Worm (Caenorhabditis elegans): Measurements from ENCODE around the gene C38H2.3.

Gene C38H2.3

ce11 chrIII:10407198-10407663 is 20.9 kb upstream of the C38H2.3 start, which contains the start of gene hat-1 (continued):
- TF ChIP-seq lin-35 (GFP tag; optimal IDR thresholded peaks at IDR 0.05) = peak; percentile 93 to 94
- TF ChIP-seq sptf-1 (tag; optimal IDR thresholded peaks at IDR 0.05) = no peak
- peak; percentile 95 for TF ChIP-seq lin-13 (GFP tag; optimal IDR thresholded peaks at IDR 0.05)
- peak; percentile 60 for TF ChIP-seq ceh-90 (tag; optimal IDR thresholded peaks at IDR 0.05)
- no peak for TF ChIP-seq nhr-76 (tag; optimal IDR thresholded peaks at IDR 0.05)
- peak; percentile 96 for TF ChIP-seq nhr-90 (tag; optimal IDR thresholded peaks at IDR 0.05; ENCODE audit: poor library complexity)
- TF ChIP-seq ets-5 (GFP tag; IDR thresholded peaks at IDR 0.05) = no peak
- TF ChIP-seq blmp-1 (tag; optimal IDR thresholded peaks at IDR 0.05) = peak; percentile 82
- no peak for TF ChIP-seq unc-62 (GFP tag; optimal IDR thresholded peaks at IDR 0.05)
- peak; percentile 83 for TF ChIP-seq nhr-237 (tag; optimal IDR thresholded peaks at IDR 0.05)
- TF ChIP-seq dsc-1 (tag; optimal IDR thresholded peaks at IDR 0.05) = peak; percentile 96
- TF ChIP-seq sox-4 (tag; optimal IDR thresholded peaks at IDR 0.05) = peak; percentile 83
- TF ChIP-seq pax-3 (tag; optimal IDR thresholded peaks at IDR 0.05) = peak; percentile 94
- TF ChIP-seq efl-3 (GFP tag; optimal IDR thresholded peaks at IDR 0.05) = peak; percentile 54
- peak; percentile 91 for TF ChIP-seq nhr-11 (tag; optimal IDR thresholded peaks at IDR 0.05)
- TF ChIP-seq nhr-71 (tag; optimal IDR thresholded peaks at IDR 0.05) = peak; percentile 98
- TF ChIP-seq xbp-1 (tag; optimal IDR thresholded peaks at IDR 0.05) = peak; percentile 97
- peak; percentile 90 for TF ChIP-seq ztf-4 (tag; optimal IDR thresholded peaks at IDR 0.05)
- peak; percentile 86 for TF ChIP-seq aha-1 (tag; optimal IDR thresholded peaks at IDR 0.05)
- peak; percentile 95 to 96 for TF ChIP-seq lsy-2 (tag; optimal IDR thresholded peaks at IDR 0.05)
- TF ChIP-seq mep-1 (tag; optimal IDR thresholded peaks at IDR 0.05) = peak; percentile 95
- TF ChIP-seq ceh-8 (GFP tag; optimal IDR thresholded peaks at IDR 0.05) = peak; percentile 88
- TF ChIP-seq zag-1 (tag; optimal IDR thresholded peaks at IDR 0.05) = no peak
- peak; percentile 97 for TF ChIP-seq swsn-7 (tag; optimal IDR thresholded peaks at IDR 0.05)
- TF ChIP-seq jun-1 (tag; optimal IDR thresholded peaks at IDR 0.05) = peak; percentile 95
- peak; percentile 99 for TF ChIP-seq nhr-85 (tag)
- peak; percentile 98 for TF ChIP-seq lin-14 (GFP tag; optimal IDR thresholded peaks at IDR 0.05)
- no peak for TF ChIP-seq nhr-28 (tag; optimal IDR thresholded peaks at IDR 0.05)
- peak; percentile 92 for TF ChIP-seq egl-13 (tag; optimal IDR thresholded peaks at IDR 0.05)
- TF ChIP-seq lin-39 (tag; optimal IDR thresholded peaks at IDR 0.05) = peak; percentile 95
- peak; percentile 86; the same call in 1 of the 2 replicates for TF ChIP-seq ceh-88 (GFP tag; IDR thresholded peaks at IDR 0.05)
- TF ChIP-seq dpl-1 (GFP tag; optimal IDR thresholded peaks at IDR 0.05) = peak; percentile 92 to 95 (median 94)
- TF ChIP-seq lin-15B (tag; optimal IDR thresholded peaks at IDR 0.05) = peak; percentile 91
- TF ChIP-seq ama-1 (optimal IDR thresholded peaks at IDR 0.05) = no peak
- TF ChIP-seq unc-86 (tag; optimal IDR thresholded peaks at IDR 0.05) = peak; percentile 98
- TF ChIP-seq zip-4 (GFP tag; optimal IDR thresholded peaks at IDR 0.05) = peak; percentile 99
- TF ChIP-seq ces-1 (GFP tag; optimal IDR thresholded peaks at IDR 0.05) = no peak
- peak; percentile 95 to 97 (median 96) for TF ChIP-seq ceh-82 (tag; optimal IDR thresholded peaks at IDR 0.05)
- no peak for TF ChIP-seq alr-1 (tag; optimal IDR thresholded peaks at IDR 0.05; ENCODE audit: borderline replicate concordance)
- TF ChIP-seq fkh-8 (tag; optimal IDR thresholded peaks at IDR 0.05) = peak; percentile 98
- peak; percentile 78 for TF ChIP-seq unc-130 (tag; optimal IDR thresholded peaks at IDR 0.05)
- no peak for TF ChIP-seq tlp-1 (tag; optimal IDR thresholded peaks at IDR 0.05)
- no peak for TF ChIP-seq nhr-12 (tag; optimal IDR thresholded peaks at IDR 0.05)
- TF ChIP-seq unc-30 (tag; optimal IDR thresholded peaks at IDR 0.05) = no peak

ce11 chrIII:10404918-10405317 is 18.5 kb upstream of the C38H2.3 start, which contains the start of the genes M03C11.3 and chl-1:
Gene M03C11.3, plus strand, starts transcription at chrIII:10405070.
Gene chl-1, minus strand, starts transcription at chrIII:10405240.
- no peak for TF ChIP-seq ztf-4 (tag; optimal IDR thresholded peaks at IDR 0.05)
- no peak for TF ChIP-seq efl-1 (optimal IDR thresholded peaks at IDR 0.05)
- TF ChIP-seq efl-1 (GFP tag; optimal IDR thresholded peaks at IDR 0.05 in 1 of 2) = peak in 1 of 2 experiments; percentile 91
- TF ChIP-seq mef-2 (tag; optimal IDR thresholded peaks at IDR 0.05) = no peak
- no peak for TF ChIP-seq unc-130 (tag; optimal IDR thresholded peaks at IDR 0.05)
